Worm (Caenorhabditis elegans): Measurements from ENCODE around the gene F14H3.6.

DNA sequence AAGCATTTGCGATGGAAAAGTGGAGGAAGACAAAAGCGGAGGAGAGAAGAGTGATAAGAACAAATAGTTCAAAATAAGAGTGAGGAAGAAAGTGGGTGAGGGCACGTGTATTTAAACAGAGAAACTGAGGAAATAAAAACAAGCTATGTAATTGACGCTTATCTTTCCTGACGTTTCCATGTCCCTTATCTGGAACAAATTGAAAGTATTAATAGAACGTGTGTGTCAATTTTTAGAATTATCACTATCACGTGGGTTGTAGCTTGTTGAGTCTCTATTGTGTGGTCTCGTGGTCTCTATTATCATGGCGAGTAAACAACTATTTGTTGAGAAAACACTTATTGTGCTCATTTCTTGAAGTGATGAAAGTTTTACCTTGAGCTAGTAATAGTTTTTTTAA is 12.9 kb downstream of the F14H3.6 start, which contains the start of gene T10C6.15:
- TF ChIP-seq him-1 (tag; optimal IDR thresholded peaks at IDR 0.05) (no peak), dao-5 (tag; optimal IDR thresholded peaks at IDR 0.05) (no peak)

All from whole organism, L4/young adult.